Worm (Caenorhabditis elegans) whole organism, midembryonic: ENCODE measurements around the gene nlt-1.

ENCODE experiments used
- T22C8.4 ChIP-seq: fragments of 200-800 bp; sonication (Bioruptor generic); IDR thresholded peaks from 2 replicates; pipeline ENCODE4 v1.3.6; 2022; ENCODE audit warnings: missing genetic modification characterization, missing compliant biosample characterization
- cog-1 ChIP-seq: sonication (generic microtip); optimal IDR thresholded peaks from 2 replicates; lab custom pipeline; 2016; ENCODE audit warnings: missing genetic modification characterization, missing compliant biosample characterization
- flt-1 ChIP-seq: fragments of 200-800 bp; sonication (Bioruptor generic); IDR thresholded peaks from 2 replicates; pipeline ENCODE4 v1.3.6; 2022; ENCODE audit warnings: missing genetic modification characterization, missing compliant biosample characterization
- med-1 ChIP-seq: sonication (generic microtip); optimal IDR thresholded peaks from 2 replicates; lab custom pipeline; 2017; ENCODE audit warnings: missing genetic modification characterization, mild to moderate bottlenecking, missing compliant biosample characterization, antibody characterized with exemption, missing genetic modification reagents; ENCODE audit not compliant: insufficient read depth
- ref-1 ChIP-seq: fragments of 200-800 bp; sonication (Bioruptor generic); conservative IDR thresholded peaks from 2 replicates; pipeline ENCODE4 v1.3.6; 2022; ENCODE audit warnings: missing genetic modification reagents, missing genetic modification characterization, missing compliant biosample characterization
- ztf-29 ChIP-seq: fragments of 200-800 bp; sonication (Bioruptor generic); IDR thresholded peaks from 2 replicates; pipeline ENCODE4 v1.3.6; 2022; ENCODE audit warnings: missing genetic modification reagents, missing genetic modification characterization, missing compliant biosample characterization

ce11 chrII:10007917-10008316 lies 7.0 kb upstream of the nlt-1 start, which contains the start of gene ZK892.5:
- TF ChIP-seq T22C8.4 (GFP tag; lab: Robert Waterston, UW) = no peak
- no peak for TF ChIP-seq ztf-29 (GFP tag; lab: Robert Waterston, UW)
- TF ChIP-seq cog-1 (tag; lab: Kevin White, UChicago) = no peak
- no peak for TF ChIP-seq ref-1 (GFP tag; lab: Robert Waterston, UW)
- no peak for TF ChIP-seq med-1 (GFP tag; lab: Kevin White, UChicago)
- TF ChIP-seq flt-1 (GFP tag; lab: Robert Waterston, UW) = no peak
